Worm (Caenorhabditis elegans) whole organism, L4 larva: Measurements from ENCODE around the gene B0361.14.

Experiments used
- ZK546.5 ChIP-seq, 2 experiments: sonication (generic microtip); optimal IDR thresholded peaks; 2 replicates each; lab custom pipeline; 2017; ENCODE audit warnings: missing biosample characterization in 2 of 2, missing genetic modification characterization in 2 of 2
- lim-7 ChIP-seq: fragments of 200-800 bp; sonication (Bioruptor generic); IDR thresholded peaks from 2 replicates; pipeline ENCODE4 v1.3.6; 2022; ENCODE audit warnings: missing genetic modification characterization, missing compliant biosample characterization
- nhr-237 ChIP-seq: sonication (generic microtip); optimal IDR thresholded peaks from 2 replicates; lab custom pipeline; 2017; ENCODE audit warnings: missing biosample characterization, missing genetic modification characterization
- nhr-25 ChIP-seq: sonication (generic microtip); optimal IDR thresholded peaks from 2 replicates; lab custom pipeline; 2017; ENCODE audit warnings: missing genetic modification characterization, mild to moderate bottlenecking, missing compliant biosample characterization, antibody characterized with exemption, moderate library complexity, borderline replicate concordance; ENCODE audit not compliant: insufficient read depth
- snpc-4 ChIP-seq: fragments of 150-350 bp; optimal IDR thresholded peaks from 2 replicates; lab custom pipeline; 2014; ENCODE audit warnings: missing biosample characterization, missing genetic modification characterization
- zag-1 ChIP-seq: fragments of 150-350 bp; optimal IDR thresholded peaks from 2 replicates; lab custom pipeline; 2014; ENCODE audit warnings: missing biosample characterization, missing genetic modification characterization
- zfp-2 ChIP-seq: sonication (generic microtip); optimal IDR thresholded peaks from 2 replicates; lab custom pipeline; 2016; ENCODE audit warnings: mild to moderate bottlenecking, missing genetic modification characterization, missing compliant biosample characterization
- ztf-11 ChIP-seq: fragments of 150-350 bp; optimal IDR thresholded peaks from 2 replicates; lab custom pipeline; 2014; ENCODE audit warnings: missing biosample characterization, missing genetic modification characterization

DNA sequence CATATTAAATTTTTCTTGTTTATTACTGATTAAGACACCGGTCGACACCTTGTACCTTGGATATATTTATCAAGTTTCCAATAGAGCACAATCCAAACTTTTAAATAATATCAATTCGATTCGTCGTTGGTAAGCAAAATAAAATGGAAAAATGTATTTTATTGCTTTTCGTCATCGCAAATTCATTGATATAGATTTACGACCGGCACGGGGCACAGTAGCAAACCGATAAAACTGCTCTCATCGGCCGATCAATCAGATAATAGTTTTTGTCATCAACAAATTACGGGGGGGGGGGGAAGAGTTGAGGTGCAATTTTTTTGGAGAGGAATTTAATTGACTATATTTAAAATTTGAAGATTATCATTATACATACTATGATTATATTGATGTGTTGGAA, 24.0 kb upstream of the B0361.14 start:
- TF ChIP-seq zag-1 (tag; lab: Kevin White, UChicago) (no peak), lim-7 (GFP tag; lab: Robert Waterston, UW) (no peak), ZK546.5 (tag; optimal IDR thresholded peaks at IDR 0.05; lab: Kevin White, UChicago) (no peak), nhr-25 (tag; lab: Kevin White, UChicago) (no peak), nhr-237 (tag; lab: Kevin White, UChicago) (no peak), snpc-4 (no peak), ztf-11 (no peak), zfp-2 (no peak)
